Fruit fly (Drosophila melanogaster) whole organism, embryonic: ENCODE data around the gene CG16813.

Experiments used
- ATbp ChIP-seq: fragments of 200-800 bp; sonication (Bioruptor generic); optimal IDR thresholded peaks from 2 replicates; lab custom pipeline; 2017; ENCODE audit warnings: missing biosample characterization, mild to moderate bottlenecking, missing genetic modification characterization, missing genetic modification reagents
- Atf6 ChIP-seq: fragments of 200-800 bp; sonication (Bioruptor generic); IDR thresholded peaks from 2 replicates; pipeline ENCODE4 v1.3.6; 2022; ENCODE audit warnings: missing biosample characterization, missing genetic modification characterization
- BEAF-32 ChIP-seq: fragments of 200-800 bp; sonication (Bioruptor generic); optimal IDR thresholded peaks from 3 replicates; lab custom pipeline; 2017; ENCODE audit warnings: missing biosample characterization, missing genetic modification characterization, mild to moderate bottlenecking, moderate library complexity, missing genetic modification reagents
- Blimp-1 ChIP-seq: fragments of 200-800 bp; sonication (Bioruptor generic); optimal IDR thresholded peaks from 3 replicates; lab custom pipeline; 2018; ENCODE audit warnings: missing biosample characterization, missing genetic modification characterization, mild to moderate bottlenecking, moderate library complexity, missing genetic modification reagents
- CG10267 ChIP-seq: fragments of 200-800 bp; sonication (Bioruptor generic); optimal IDR thresholded peaks from 2 replicates; lab custom pipeline; 2018; ENCODE audit warnings: missing biosample characterization, mild to moderate bottlenecking, missing genetic modification characterization, moderate library complexity
- CG10274 ChIP-seq: fragments of 200-800 bp; sonication (Bioruptor generic); optimal IDR thresholded peaks from 3 replicates; lab custom pipeline; 2017; ENCODE audit warnings: missing biosample characterization, mild to moderate bottlenecking, missing genetic modification characterization
- CG12155 ChIP-seq: fragments of 200-800 bp; sonication (Bioruptor generic); optimal IDR thresholded peaks from 3 replicates; lab custom pipeline; 2016; ENCODE audit warnings: missing biosample characterization, missing genetic modification characterization
- CG12299 ChIP-seq: fragments of 200-800 bp; sonication (Bioruptor generic); optimal IDR thresholded peaks from 2 replicates; lab custom pipeline; 2018; ENCODE audit warnings: missing biosample characterization, mild to moderate bottlenecking, missing genetic modification characterization
- CG13424 ChIP-seq: fragments of 200-800 bp; sonication (Bioruptor generic); optimal IDR thresholded peaks from 2 replicates; lab custom pipeline; 2019; ENCODE audit warnings: missing biosample characterization, mild to moderate bottlenecking, missing genetic modification characterization, moderate library complexity
- CG13894 ChIP-seq: fragments of 200-800 bp; sonication (Bioruptor generic); optimal IDR thresholded peaks from 3 replicates; lab custom pipeline; 2018; ENCODE audit warnings: missing biosample characterization, mild to moderate bottlenecking, missing genetic modification characterization, moderate library complexity
- CG15514 ChIP-seq: fragments of 200-800 bp; sonication (Bioruptor generic); optimal IDR thresholded peaks from 3 replicates; lab custom pipeline; 2017; ENCODE audit warnings: missing biosample characterization, missing genetic modification characterization, mild to moderate bottlenecking, moderate library complexity, missing genetic modification reagents
- CG16779 ChIP-seq: fragments of 200-800 bp; sonication (Bioruptor generic); IDR thresholded peaks from 2 replicates; pipeline ENCODE4 v1.3.6; 2022; ENCODE audit warnings: missing biosample characterization, missing genetic modification characterization
- CG17829 ChIP-seq: fragments of 200-800 bp; optimal IDR thresholded peaks from 2 replicates; lab custom pipeline; 2019; ENCODE audit warnings: missing biosample characterization, mild to moderate bottlenecking, missing genetic modification characterization, moderate library complexity
- CG18476 ChIP-seq: fragments of 200-800 bp; sonication (Bioruptor generic); optimal IDR thresholded peaks from 2 replicates; lab custom pipeline; 2016; ENCODE audit warnings: missing biosample characterization, mild to moderate bottlenecking, missing genetic modification characterization
- CG18764 ChIP-seq: fragments of 200-800 bp; sonication (Bioruptor generic); optimal IDR thresholded peaks from 3 replicates; lab custom pipeline; 2016; ENCODE audit warnings: missing biosample characterization, missing genetic modification characterization
- CG34422 ChIP-seq: fragments of 200-800 bp; sonication (Bioruptor generic); IDR thresholded peaks from 3 replicates; pipeline ENCODE4 v1.3.6; 2022; ENCODE audit warnings: missing biosample characterization, missing genetic modification characterization
- CG8924 ChIP-seq: fragments of 200-800 bp; optimal IDR thresholded peaks from 3 replicates; lab custom pipeline; 2019; ENCODE audit warnings: missing biosample characterization, mild to moderate bottlenecking, missing genetic modification characterization, moderate library complexity
- CG9727 ChIP-seq: fragments of 200-800 bp; sonication (Bioruptor generic); optimal IDR thresholded peaks from 3 replicates; lab custom pipeline; 2017; ENCODE audit warnings: missing biosample characterization, mild to moderate bottlenecking, missing genetic modification characterization
- CG9797 ChIP-seq: fragments of 200-800 bp; sonication (Bioruptor generic); optimal IDR thresholded peaks from 3 replicates; lab custom pipeline; 2018; ENCODE audit warnings: missing biosample characterization, mild to moderate bottlenecking, missing genetic modification characterization
- CG9817 ChIP-seq: fragments of 200-800 bp; sonication (Bioruptor generic); optimal IDR thresholded peaks from 2 replicates; lab custom pipeline; 2018; ENCODE audit warnings: missing biosample characterization, mild to moderate bottlenecking, missing genetic modification characterization, moderate library complexity
- Camta ChIP-seq: fragments of 200-800 bp; sonication (Bioruptor generic); optimal IDR thresholded peaks from 2 replicates; lab custom pipeline; 2016; ENCODE audit warnings: missing biosample characterization, missing genetic modification characterization
- Chrac-16 ChIP-seq: fragments of 200-800 bp; sonication (Bioruptor generic); optimal IDR thresholded peaks from 3 replicates; lab custom pipeline; 2016; ENCODE audit warnings: missing biosample characterization, missing genetic modification characterization
- Dek ChIP-seq: fragments of 200-800 bp; sonication (Bioruptor generic); optimal IDR thresholded peaks from 3 replicates; lab custom pipeline; 2019; ENCODE audit warnings: missing biosample characterization, mild to moderate bottlenecking, missing genetic modification characterization, moderate library complexity
- ERR ChIP-seq: fragments of 200-800 bp; sonication (Bioruptor generic); optimal IDR thresholded peaks from 2 replicates; lab custom pipeline; 2016; ENCODE audit warnings: missing biosample characterization, missing genetic modification characterization
- Fer1 ChIP-seq: fragments of 200-800 bp; sonication (Bioruptor generic); optimal IDR thresholded peaks from 2 replicates; lab custom pipeline; 2017; ENCODE audit warnings: missing biosample characterization, mild to moderate bottlenecking, missing genetic modification characterization
- Hr3 ChIP-seq: fragments of 200-800 bp; sonication (Bioruptor generic); optimal IDR thresholded peaks from 3 replicates; lab custom pipeline; 2016; ENCODE audit warnings: missing biosample characterization, missing genetic modification characterization
- MBD-R2 ChIP-seq: fragments of 200-800 bp; sonication (Bioruptor generic); IDR thresholded peaks from 2 replicates; pipeline ENCODE4 v1.3.6; 2022; ENCODE audit warnings: missing biosample characterization, missing genetic modification characterization
- NC2β ChIP-seq: fragments of 200-800 bp; sonication (Bioruptor generic); optimal IDR thresholded peaks from 2 replicates; lab custom pipeline; 2016; ENCODE audit warnings: missing biosample characterization, missing genetic modification characterization
- amos ChIP-seq: fragments of 200-800 bp; sonication (Bioruptor generic); IDR thresholded peaks from 2 replicates; pipeline ENCODE4 v1.3.6; 2022; ENCODE audit warnings: missing biosample characterization, missing genetic modification characterization; ENCODE audit not compliant: partially characterized antibody
- ara ChIP-seq: fragments of 200-800 bp; sonication (Bioruptor generic); IDR thresholded peaks from 2 replicates; pipeline ENCODE4 v1.3.6; 2022; ENCODE audit warnings: missing biosample characterization, missing genetic modification characterization
- cad ChIP-seq: fragments of >200 bp; optimal IDR thresholded peaks from 2 replicates; lab custom pipeline; 2017; ENCODE audit warnings: missing biosample characterization, missing genetic modification characterization
- chinmo ChIP-seq: fragments of 200-800 bp; sonication (Bioruptor generic); IDR thresholded peaks from 4 replicates; pipeline ENCODE4 v1.3.6; 2022; ENCODE audit warnings: missing biosample characterization, missing genetic modification characterization; ENCODE audit not compliant: partially characterized antibody
- chn ChIP-seq: fragments of 200-800 bp; sonication (Bioruptor generic); optimal IDR thresholded peaks from 2 replicates; lab custom pipeline; 2016; ENCODE audit warnings: missing biosample characterization, missing genetic modification characterization
- crp ChIP-seq, 2 experiments: fragments of 200-800 bp; sonication (Bioruptor generic); optimal IDR thresholded peaks; 2 replicates in 1 of 2; 3 replicates in 1 of 2; lab custom pipeline; 2017; ENCODE audit warnings: missing biosample characterization in 2 of 2, missing genetic modification characterization in 2 of 2, mild to moderate bottlenecking in 1 of 2, moderate library complexity in 1 of 2
- ewg ChIP-seq: fragments of 200-800 bp; sonication (Bioruptor generic); optimal IDR thresholded peaks from 3 replicates; lab custom pipeline; 2017; ENCODE audit warnings: mild to moderate bottlenecking, missing biosample characterization, missing genetic modification reagents, missing genetic modification characterization
- hkb ChIP-seq, 2 experiments: fragments of 200-800 bp in 1 of 2; fragments of >200 bp in 1 of 2; sonication (Bioruptor generic) in 1 of 2; IDR thresholded peaks in 1 of 2; optimal IDR thresholded peaks in 1 of 2; 2 replicates each; pipeline versions ENCODE4 v1.3.6 to Lab custom; 2017 to 2022; ENCODE audit warnings: missing biosample characterization in 1 of 2, missing genetic modification characterization in 1 of 2
- knrl ChIP-seq: fragments of 200-800 bp; sonication (Bioruptor generic); IDR thresholded peaks from 3 replicates; pipeline ENCODE4 v1.3.6; 2022; ENCODE audit warnings: missing biosample characterization, missing genetic modification characterization; ENCODE audit not compliant: partially characterized antibody
- mirr ChIP-seq: fragments of 200-800 bp; sonication (Bioruptor generic); optimal IDR thresholded peaks from 3 replicates; lab custom pipeline; 2018; ENCODE audit warnings: missing biosample characterization, mild to moderate bottlenecking, missing genetic modification characterization
- pb ChIP-seq: fragments of 200-800 bp; sonication (Bioruptor generic); optimal IDR thresholded peaks from 3 replicates; lab custom pipeline; 2016; ENCODE audit warnings: missing biosample characterization, missing genetic modification characterization
- pnt ChIP-seq: fragments of 200-800 bp; sonication (Bioruptor generic); optimal IDR thresholded peaks from 3 replicates; lab custom pipeline; 2016; ENCODE audit warnings: missing biosample characterization, missing genetic modification characterization
- pzg ChIP-seq: fragments of 200-800 bp; sonication (Bioruptor generic); optimal IDR thresholded peaks from 3 replicates; lab custom pipeline; 2018; ENCODE audit warnings: missing biosample characterization, mild to moderate bottlenecking, missing genetic modification characterization, moderate library complexity
- schlank ChIP-seq: fragments of 200-800 bp; sonication (Bioruptor generic); optimal IDR thresholded peaks from 2 replicates; lab custom pipeline; 2018; ENCODE audit warnings: missing biosample characterization, mild to moderate bottlenecking, missing genetic modification characterization
- scrt ChIP-seq: fragments of 200-800 bp; sonication (Bioruptor generic); optimal IDR thresholded peaks from 2 replicates; lab custom pipeline; 2018; ENCODE audit warnings: missing biosample characterization, mild to moderate bottlenecking, missing genetic modification characterization, moderate library complexity
- sob ChIP-seq: fragments of 200-800 bp; sonication (Bioruptor generic); IDR thresholded peaks from 2 replicates; pipeline ENCODE4 v1.3.6; 2022; ENCODE audit warnings: missing biosample characterization, missing genetic modification characterization
- stwl ChIP-seq: fragments of 200-800 bp; sonication (Bioruptor generic); optimal IDR thresholded peaks from 3 replicates; lab custom pipeline; 2018; ENCODE audit warnings: missing biosample characterization, mild to moderate bottlenecking, missing genetic modification characterization, moderate library complexity

The CG16813 gene

dm6 chr2L:13202960-13203436 is 24.3 kb upstream of the CG16813 start, which contains the start of gene CG16972 (continued):
- TF ChIP-seq ATbp (GFP tag; lab: Kevin White, UChicago) (no peak), chn (no peak), hkb (optimal IDR thresholded peaks at IDR 0.05; lab: Kevin White, UChicago) (no peak), hkb (GFP tag; IDR thresholded peaks at IDR 0.05; lab: Robert Waterston, UW) (no peak), ara (GFP tag; lab: Robert Waterston, UW) (0 out of 2 replicates have a peak, but pooled peaks have one; percentile 1)

dm6 chr2L:13203437-13204137 is 23.7 kb upstream of the CG16813 start, which contains the start of gene Pect:
Gene Pect (plus strand): TSS chr2L:13203762.
- peak; percentile 98 for TF ChIP-seq ewg (GFP tag; lab: Kevin White, UChicago)
- peak; percentile 19 for TF ChIP-seq CG18476
- TF ChIP-seq CG12155 (GFP tag; lab: Kevin White, UChicago) = peak; percentile 8
- peak; percentile 37 for TF ChIP-seq Hr3
- TF ChIP-seq pnt (GFP tag; lab: Kevin White, UChicago) = no peak
- TF ChIP-seq amos (GFP tag; lab: Robert Waterston, UW) = peak; percentile 64
- TF ChIP-seq CG10267 = peak; percentile 60
- TF ChIP-seq pb (GFP tag; lab: Kevin White, UChicago) = no peak
- peak; percentile 83 for TF ChIP-seq BEAF-32 (GFP tag; lab: Kevin White, UChicago)
- TF ChIP-seq CG9797 = peak; percentile 80
- TF ChIP-seq CG17829 = peak; percentile 14
- TF ChIP-seq sob (GFP tag; lab: Robert Waterston, UW) = peak; percentile 55; the same call in 1 of the 2 replicates
- TF ChIP-seq CG8924 (tag; lab: Kevin White, UChicago) = peak; percentile 71
- TF ChIP-seq Atf6 = no peak
- TF ChIP-seq cad (GFP tag; lab: Kevin White, UChicago) = no peak
- TF ChIP-seq pzg (GFP tag; lab: Kevin White, UChicago) = peak; percentile 58
- peak; percentile 7 for TF ChIP-seq ERR (GFP tag; lab: Kevin White, UChicago)
- no peak for TF ChIP-seq scrt (GFP tag; lab: Kevin White, UChicago)
- TF ChIP-seq Camta (GFP tag; lab: Kevin White, UChicago) = no peak
- peak; percentile 58 for TF ChIP-seq Dek (tag; lab: Kevin White, UChicago)
- TF ChIP-seq CG12299 (tag; lab: Kevin White, UChicago) = peak; percentile 49
- 0 out of 3 replicates have a peak, but pooled peaks have one; percentile 43 for TF ChIP-seq knrl (GFP tag; lab: Robert Waterston, UW)
- peak; percentile 49 for TF ChIP-seq mirr
- TF ChIP-seq MBD-R2 = 0 out of 2 replicates have a peak, but pooled peaks have one; percentile 12
- no peak for TF ChIP-seq CG18764 (GFP tag; lab: Kevin White, UChicago)
- no peak for TF ChIP-seq Blimp-1 (GFP tag; lab: Kevin White, UChicago)
- peak; percentile 82 to 95 for TF ChIP-seq crp (GFP tag; optimal IDR thresholded peaks at IDR 0.05; lab: Kevin White, UChicago)
- TF ChIP-seq schlank = peak; percentile 16
- no peak for TF ChIP-seq Chrac-16 (GFP tag; lab: Kevin White, UChicago)
- no peak for TF ChIP-seq CG10274
- peak; percentile 4 for TF ChIP-seq NC2β (GFP tag; lab: Kevin White, UChicago)
- peak; percentile 98 for TF ChIP-seq CG15514 (GFP tag; lab: Kevin White, UChicago)
- TF ChIP-seq CG9817 (tag; lab: Kevin White, UChicago) = peak; percentile 16
- peak; percentile 89; the same call in 3 of the 4 replicates for TF ChIP-seq chinmo (GFP tag; lab: Robert Waterston, UW)
- TF ChIP-seq stwl (tag; lab: Kevin White, UChicago) = peak; percentile 9
- peak; percentile 37 for TF ChIP-seq CG9727 (GFP tag; lab: Kevin White, UChicago)
- TF ChIP-seq CG13894 (tag; lab: Kevin White, UChicago) = peak; percentile 79
- no peak for TF ChIP-seq CG16779 (GFP tag; lab: Robert Waterston, UW)
- peak; percentile 59 for TF ChIP-seq CG13424
- peak; percentile 66 for TF ChIP-seq Fer1 (GFP tag; lab: Kevin White, UChicago)
- TF ChIP-seq CG34422 = peak; percentile 15; the same call in 1 of the 3 replicates
